Worm (Caenorhabditis elegans) whole organism, late embryonic: ENCODE results near the gene ipla-5.

Experiments
- ceh-14 ChIP-seq: sonication (generic microtip); optimal IDR thresholded peaks from 2 replicates; lab custom pipeline; 2016; ENCODE audit warnings: missing genotype, missing genetic modification characterization, missing compliant biosample characterization
- fkh-10 ChIP-seq: fragments of 150-350 bp; optimal IDR thresholded peaks from 2 replicates; lab custom pipeline; 2014; ENCODE audit warnings: missing biosample characterization, missing genetic modification reagents, missing genetic modification characterization
- pqm-1 ChIP-seq: sonication (generic microtip); optimal IDR thresholded peaks from 2 replicates; lab custom pipeline; 2016; ENCODE audit warnings: missing genetic modification characterization, missing compliant biosample characterization
- tbx-2 ChIP-seq: sonication (generic microtip); optimal IDR thresholded peaks from 2 replicates; lab custom pipeline; 2016; ENCODE audit warnings: missing genetic modification characterization, missing compliant biosample characterization
- zip-5 ChIP-seq: sonication (generic microtip); optimal IDR thresholded peaks from 2 replicates; lab custom pipeline; 2016; ENCODE audit warnings: missing genetic modification characterization, missing compliant biosample characterization

DNA sequence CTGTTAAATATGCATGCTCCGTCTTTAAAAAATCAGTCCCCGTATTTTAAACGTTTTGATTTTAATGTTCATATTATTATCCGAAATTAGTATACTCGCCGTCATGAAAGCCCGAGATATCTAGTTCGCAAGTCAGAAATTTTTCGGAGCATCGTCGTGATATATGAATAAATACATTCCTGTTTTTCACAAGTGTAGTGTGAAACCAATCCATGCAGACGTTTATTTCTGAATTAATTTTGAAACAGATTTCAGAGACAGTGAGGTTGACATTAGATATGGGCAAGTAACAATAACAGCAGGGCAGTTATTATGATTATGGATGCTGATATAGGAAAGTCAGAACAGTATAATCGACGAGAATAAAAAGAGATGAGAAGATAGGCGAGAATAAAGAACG is 37.4 kb downstream of the ipla-5 start:
- TF ChIP-seq ceh-14 (no peak), zip-5 (no peak), pqm-1 (no peak), tbx-2 (tag; lab: Kevin White, UChicago) (no peak), fkh-10 (GFP tag; lab: Kevin White, UChicago) (no peak)
